Worm (Caenorhabditis elegans) whole organism, young adult: Measurements from ENCODE around the gene iffb-1.

ENCODE experiments used
- B0035.1 ChIP-seq: sonication (generic microtip); optimal IDR thresholded peaks from 2 replicates; lab custom pipeline; 2016; ENCODE audit warnings: missing genetic modification characterization, mild to moderate bottlenecking, missing compliant biosample characterization, missing genotype, missing genetic modification reagents
- F23B12.7 ChIP-seq: sonication (generic microtip); optimal IDR thresholded peaks from 2 replicates; lab custom pipeline; 2017; ENCODE audit warnings: missing genetic modification characterization, mild to moderate bottlenecking, missing compliant biosample characterization, antibody characterized with exemption, moderate library complexity; ENCODE audit not compliant: insufficient read depth
- ama-1 ChIP-seq, 3 experiments: fragments of 150-350 bp in 1 of 3; sonication (generic microtip) in 2 of 3; optimal IDR thresholded peaks; 2 replicates each; lab custom pipeline; 2014 to 2018; ENCODE audit warnings: missing biosample characterization in 2 of 3, missing genetic modification characterization in 2 of 3, missing genetic modification reagents in 2 of 3
- atf-7 ChIP-seq: sonication (generic microtip); optimal IDR thresholded peaks from 2 replicates; lab custom pipeline; 2017; ENCODE audit warnings: mild to moderate bottlenecking, missing genetic modification characterization, missing compliant biosample characterization
- bed-2 ChIP-seq: fragments of 200-800 bp; sonication (Bioruptor generic); IDR thresholded peaks from 2 replicates; pipeline ENCODE4 v1.3.6; 2022; ENCODE audit warnings: missing genetic modification reagents, missing genetic modification characterization, missing compliant biosample characterization
- lin-54 ChIP-seq: fragments of 200-800 bp; sonication (Bioruptor generic); optimal IDR thresholded peaks from 2 replicates; lab custom pipeline; 2018; ENCODE audit warnings: mild to moderate bottlenecking, missing genetic modification characterization, missing compliant biosample characterization
- lsl-1 ChIP-seq: fragments of 200-800 bp; sonication (Bioruptor generic); optimal IDR thresholded peaks from 2 replicates; lab custom pipeline; 2018; ENCODE audit warnings: mild to moderate bottlenecking, missing genetic modification characterization, moderate library complexity, missing compliant biosample characterization
- pha-4 ChIP-seq: fragments of 150-350 bp; sonication (generic microtip); optimal IDR thresholded peaks from 2 replicates; lab custom pipeline; 2014; ENCODE audit warnings: missing biosample characterization, missing genetic modification reagents, missing genetic modification characterization
- sdz-38 ChIP-seq: sonication (generic microtip); optimal IDR thresholded peaks from 2 replicates; lab custom pipeline; 2016; ENCODE audit warnings: missing genotype, missing genetic modification characterization, missing compliant biosample characterization
- zim-3 ChIP-seq: sonication (generic microtip); optimal IDR thresholded peaks from 2 replicates; lab custom pipeline; 2017; ENCODE audit warnings: mild to moderate bottlenecking, missing genetic modification characterization, moderate library complexity, missing compliant biosample characterization

DNA sequence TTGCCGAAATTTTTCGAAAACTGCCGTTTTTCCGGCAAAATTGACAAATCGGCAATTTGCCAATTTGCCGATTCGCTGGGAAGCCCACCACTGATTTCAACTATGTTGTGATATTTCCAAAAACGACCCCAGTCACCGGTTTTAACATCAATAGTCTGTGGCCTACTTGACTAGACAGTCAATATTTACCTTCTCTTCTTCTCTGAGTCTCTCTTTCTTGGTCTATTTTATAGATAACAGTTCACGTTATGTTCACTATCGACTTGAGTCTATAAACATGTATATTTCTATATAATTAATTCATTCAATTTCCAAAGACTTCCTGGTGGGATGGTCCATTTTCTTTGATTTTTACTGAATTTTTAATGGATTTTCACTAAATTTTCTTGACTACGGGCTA, 19.5 kb upstream of the iffb-1 start:
- TF ChIP-seq F23B12.7 = no peak
- TF ChIP-seq lin-54 (GFP tag; lab: Kevin White, UChicago) = no peak
- no peak for TF ChIP-seq sdz-38 (tag; lab: Kevin White, UChicago)
- no peak for TF ChIP-seq ama-1 (optimal IDR thresholded peaks at IDR 0.05; lab: Kevin White, UChicago)
- TF ChIP-seq ama-1 (GFP tag; optimal IDR thresholded peaks at IDR 0.05; lab: Kevin White, UChicago) = no peak
- TF ChIP-seq zim-3 (tag; lab: Kevin White, UChicago) = no peak
- no peak for TF ChIP-seq pha-4 (tag; lab: Kevin White, UChicago)
- TF ChIP-seq B0035.1 (tag; lab: Kevin White, UChicago) = no peak
- no peak for TF ChIP-seq lsl-1 (GFP tag; lab: Kevin White, UChicago)
- TF ChIP-seq bed-2 = no peak
- TF ChIP-seq atf-7 (tag; lab: Kevin White, UChicago) = no peak
